Worm (Caenorhabditis elegans): Measurements from ENCODE around the gene clec-68.
A peak's percentile ranks its signal among the peaks of the same experiment; 100 is the strongest.

The clec-68 gene

DNA sequence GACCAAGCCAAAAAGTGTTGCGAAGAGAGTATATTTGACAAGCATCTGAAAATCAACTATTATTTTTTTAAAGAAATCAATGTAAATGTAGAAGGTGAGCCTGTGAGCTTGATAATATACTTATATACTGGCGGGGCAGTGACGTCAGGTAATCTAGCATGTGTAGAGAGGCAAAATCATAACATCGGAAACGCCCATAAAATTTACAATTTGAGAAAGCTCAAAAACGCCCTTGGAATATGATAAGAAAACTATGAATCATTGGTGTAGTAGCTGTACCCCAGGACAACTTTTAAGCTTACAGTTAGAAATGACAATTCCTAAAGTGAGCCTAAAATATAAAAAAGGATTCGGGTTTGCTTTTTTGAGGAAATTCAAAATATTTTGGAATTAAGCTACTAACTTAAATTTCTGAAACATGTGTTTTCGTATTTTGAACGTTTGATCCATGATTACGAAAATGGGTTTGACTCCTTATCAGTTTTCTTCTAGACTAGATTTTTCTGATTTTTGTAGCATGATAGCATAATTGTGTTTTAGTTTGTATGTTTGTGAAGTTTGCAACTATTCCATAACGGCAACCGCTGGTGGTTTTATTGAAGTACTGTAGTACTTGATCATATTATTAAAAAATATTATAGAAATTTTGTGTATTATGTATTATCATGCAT is 15.6 kb downstream of the clec-68 start, which contains the start of gene clec-174:
clec-174 (minus strand) TSS at position 51 of the 671 bp plus-strand sequence.
- TF ChIP-seq ttx-3 (tag; optimal IDR thresholded peaks at IDR 0.05), result no peak
- no peak for TF ChIP-seq nhr-232 (tag; optimal IDR thresholded peaks at IDR 0.05)
- TF ChIP-seq npax-4 (tag; optimal IDR thresholded peaks at IDR 0.05), result no peak
- no peak for TF ChIP-seq unc-42 (tag; optimal IDR thresholded peaks at IDR 0.05)
- TF ChIP-seq sox-2 (GFP tag; IDR thresholded peaks at IDR 0.05), result no peak
- no peak for TF ChIP-seq ztf-16 (tag; optimal IDR thresholded peaks at IDR 0.05)
- TF ChIP-seq nhr-11 (tag; optimal IDR thresholded peaks at IDR 0.05), result no peak
- TF ChIP-seq ceh-19 (GFP tag; optimal IDR thresholded peaks at IDR 0.05), result no peak
- no peak for TF ChIP-seq unc-3 (GFP tag; conservative IDR thresholded peaks at IDR 0.05)
- no peak for TF ChIP-seq unc-3 (tag; optimal IDR thresholded peaks at IDR 0.05)
- no peak for TF ChIP-seq hlh-13 (GFP tag; optimal IDR thresholded peaks at IDR 0.05)
- no peak for TF ChIP-seq ama-1 (optimal IDR thresholded peaks at IDR 0.05)
- TF ChIP-seq pat-9 (tag; optimal IDR thresholded peaks at IDR 0.05), result no peak
- TF ChIP-seq sox-4 (tag; optimal IDR thresholded peaks at IDR 0.05), result no peak
- no peak for TF ChIP-seq ets-4 (tag; optimal IDR thresholded peaks at IDR 0.05)
- TF ChIP-seq hlh-8 (tag; optimal IDR thresholded peaks at IDR 0.05), result no peak
- TF ChIP-seq elt-4 (tag; optimal IDR thresholded peaks at IDR 0.05), result no peak
- TF ChIP-seq elt-2 (tag; optimal IDR thresholded peaks at IDR 0.05), result no peak
- TF ChIP-seq ceh-45 (GFP tag; IDR thresholded peaks at IDR 0.05), result no peak
- no peak for TF ChIP-seq C38D4.7 (GFP tag; optimal IDR thresholded peaks at IDR 0.05)

DNA sequence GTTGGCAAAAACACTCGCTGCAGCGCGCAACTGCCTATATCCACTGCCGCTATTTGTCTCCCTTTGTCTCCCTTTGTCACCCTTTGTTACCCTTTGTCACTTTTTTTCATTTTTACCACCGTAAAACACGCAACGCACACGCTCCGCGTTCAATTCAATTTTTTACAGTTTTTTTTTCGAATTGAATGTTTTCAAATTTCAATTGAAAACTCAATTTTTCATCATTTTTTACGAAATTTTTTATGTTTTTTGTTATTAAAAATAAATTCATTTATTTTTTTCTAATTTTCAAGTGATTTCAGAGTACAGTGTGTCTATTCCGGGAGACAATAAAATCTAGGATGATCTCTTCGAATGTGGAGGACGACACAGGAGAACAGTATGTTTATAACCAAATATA is 16.8 kb downstream of the clec-68 start, which contains the start of gene Y46C8AL.11:
Y46C8AL.11 (plus strand) TSS at position 301 of the 400 bp plus-strand sequence.
- TF ChIP-seq dmd-4 (tag; optimal IDR thresholded peaks at IDR 0.05; ENCODE audit: borderline replicate concordance) (no peak), nhr-11 (tag; optimal IDR thresholded peaks at IDR 0.05) (no peak), sox-2 (GFP tag; IDR thresholded peaks at IDR 0.05) (no peak), ceh-45 (GFP tag; IDR thresholded peaks at IDR 0.05) (no peak), elt-2 (tag; optimal IDR thresholded peaks at IDR 0.05) (no peak), hlh-15 (tag; optimal IDR thresholded peaks at IDR 0.05) (no peak), unc-86 (tag; optimal IDR thresholded peaks at IDR 0.05) (no peak), pat-9 (tag; optimal IDR thresholded peaks at IDR 0.05) (no peak), hlh-6 (tag; optimal IDR thresholded peaks at IDR 0.05) (no peak), nfya-1 (tag; optimal IDR thresholded peaks at IDR 0.05) (no peak), K09A11.1 (tag; optimal IDR thresholded peaks at IDR 0.05; ENCODE audit: insufficient read depth) (no peak), ceh-19 (GFP tag; optimal IDR thresholded peaks at IDR 0.05) (no peak), pha-4 (tag; optimal IDR thresholded peaks at IDR 0.05) (no peak), lin-11 (tag; optimal IDR thresholded peaks at IDR 0.05) (no peak)

DNA sequence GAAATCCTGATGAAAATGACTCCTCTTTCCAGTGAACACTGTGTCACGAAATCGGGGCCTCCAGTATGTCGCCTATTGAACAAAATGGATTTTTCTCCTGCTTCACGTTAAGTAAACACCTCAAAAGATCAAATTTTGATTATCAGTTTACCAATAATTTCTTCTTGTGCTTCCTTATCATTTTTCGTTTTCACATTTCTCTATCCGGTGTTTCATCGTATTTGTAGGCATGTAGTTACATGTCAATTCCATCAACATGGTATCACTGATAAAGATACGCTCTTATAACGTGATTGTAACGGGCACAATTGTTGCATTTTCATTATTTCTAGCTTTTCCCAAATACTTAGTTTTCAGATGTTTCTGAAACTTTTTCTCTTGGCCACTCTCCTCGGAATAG is 18.2 kb downstream of the clec-68 start, which contains the start of gene clec-72:
clec-72 (plus strand) TSS at position 358 of the 400 bp plus-strand sequence.
- TF ChIP-seq ahr-1 (tag; optimal IDR thresholded peaks at IDR 0.05) (no peak), elt-2 (tag; optimal IDR thresholded peaks at IDR 0.05) (peak; percentile 29)

ce11 chrIV:3956095-3956494 is 29.9 kb downstream of the clec-68 start, which contains the start of gene clec-73:
TSS of gene clec-73 (minus strand) at chrIV:3956195.
- TF ChIP-seq syd-9 (tag; optimal IDR thresholded peaks at IDR 0.05), result no peak
- TF ChIP-seq unc-55 (GFP tag; optimal IDR thresholded peaks at IDR 0.05), result no peak
- no peak for TF ChIP-seq unc-3 (GFP tag; conservative IDR thresholded peaks at IDR 0.05)
- no peak for TF ChIP-seq unc-3 (tag; optimal IDR thresholded peaks at IDR 0.05)
- TF ChIP-seq ceh-19 (GFP tag; optimal IDR thresholded peaks at IDR 0.05), result no peak
- TF ChIP-seq fkh-10 (GFP tag; optimal IDR thresholded peaks at IDR 0.05), result no peak
- TF ChIP-seq zip-5 (tag; optimal IDR thresholded peaks at IDR 0.05), result no peak
- TF ChIP-seq mec-3 (tag; optimal IDR thresholded peaks at IDR 0.05; ENCODE audit: borderline replicate concordance), result no peak
- TF ChIP-seq eyg-1 (tag; optimal IDR thresholded peaks at IDR 0.05), result no peak
- no peak for TF ChIP-seq gmeb-2 (tag; optimal IDR thresholded peaks at IDR 0.05)
- TF ChIP-seq Y22D7AL.16 (tag; optimal IDR thresholded peaks at IDR 0.05), result no peak
- TF ChIP-seq tbx-7 (tag; optimal IDR thresholded peaks at IDR 0.05), result no peak
- TF ChIP-seq pat-9 (tag; optimal IDR thresholded peaks at IDR 0.05), result no peak
- no peak for TF ChIP-seq ttx-3 (tag; optimal IDR thresholded peaks at IDR 0.05)
- no peak for TF ChIP-seq T23F11.4 (GFP tag; optimal IDR thresholded peaks at IDR 0.05)
- no peak for TF ChIP-seq hlh-15 (tag; optimal IDR thresholded peaks at IDR 0.05)
- TF ChIP-seq unc-86 (tag; optimal IDR thresholded peaks at IDR 0.05), result no peak
